Fruit fly (Drosophila melanogaster) whole organism, embryonic: ENCODE data around the gene Sil1.

Source experiments
- B-H2 ChIP-seq: fragments of 200-800 bp; sonication (Bioruptor generic); optimal IDR thresholded peaks from 2 replicates; lab custom pipeline; 2018; ENCODE audit warnings: missing biosample characterization, mild to moderate bottlenecking, missing genetic modification characterization
- Bdp1 ChIP-seq: fragments of 200-800 bp; sonication (Bioruptor generic); optimal IDR thresholded peaks from 3 replicates; lab custom pipeline; 2016; ENCODE audit warnings: missing biosample characterization, missing genetic modification characterization
- CG10267 ChIP-seq: fragments of 200-800 bp; sonication (Bioruptor generic); optimal IDR thresholded peaks from 2 replicates; lab custom pipeline; 2018; ENCODE audit warnings: missing biosample characterization, mild to moderate bottlenecking, missing genetic modification characterization, moderate library complexity
- CG10654 ChIP-seq: fragments of 200-800 bp; sonication (Bioruptor generic); optimal IDR thresholded peaks from 2 replicates; lab custom pipeline; 2016; ENCODE audit warnings: missing biosample characterization, missing genetic modification characterization
- CG1647 ChIP-seq: fragments of 200-800 bp; sonication (Bioruptor generic); optimal IDR thresholded peaks from 3 replicates; lab custom pipeline; 2016; ENCODE audit warnings: missing biosample characterization, missing genetic modification characterization
- CG16779 ChIP-seq: fragments of 200-800 bp; sonication (Bioruptor generic); IDR thresholded peaks from 2 replicates; pipeline ENCODE4 v1.3.6; 2022; ENCODE audit warnings: missing biosample characterization, missing genetic modification characterization
- CG16863 ChIP-seq: fragments of 200-800 bp; sonication (Bioruptor generic); optimal IDR thresholded peaks from 3 replicates; lab custom pipeline; 2016; ENCODE audit warnings: missing biosample characterization, missing genetic modification characterization
- CG1832 ChIP-seq: fragments of 200-800 bp; sonication (Bioruptor generic); optimal IDR thresholded peaks from 2 replicates; lab custom pipeline; 2017; ENCODE audit warnings: missing biosample characterization, mild to moderate bottlenecking, missing genetic modification characterization, inconsistent platforms
- CG33557 ChIP-seq: fragments of 200-800 bp; sonication (Bioruptor generic); optimal IDR thresholded peaks from 2 replicates; lab custom pipeline; 2019; ENCODE audit warnings: missing biosample characterization, mild to moderate bottlenecking, missing genetic modification characterization, moderate library complexity
- CG4707 ChIP-seq: fragments of 200-800 bp; sonication (Bioruptor generic); optimal IDR thresholded peaks from 2 replicates; lab custom pipeline; 2018; ENCODE audit warnings: missing biosample characterization, mild to moderate bottlenecking, missing genetic modification characterization, moderate library complexity
- CG5180 ChIP-seq: fragments of 200-800 bp; sonication (Bioruptor generic); optimal IDR thresholded peaks from 3 replicates; lab custom pipeline; 2017; ENCODE audit warnings: missing biosample characterization, missing genetic modification characterization, mild to moderate bottlenecking, moderate library complexity, missing genetic modification reagents
- CG8359 ChIP-seq: fragments of 200-800 bp; sonication (Bioruptor generic); optimal IDR thresholded peaks from 2 replicates; lab custom pipeline; 2017; ENCODE audit warnings: missing biosample characterization, mild to moderate bottlenecking, missing genetic modification characterization, borderline replicate concordance
- CHES-1-like ChIP-seq: fragments of 200-800 bp; sonication (Bioruptor generic); optimal IDR thresholded peaks from 2 replicates; lab custom pipeline; 2016; ENCODE audit warnings: missing biosample characterization, missing genetic modification characterization
- D19A ChIP-seq: fragments of 200-800 bp; optimal IDR thresholded peaks from 3 replicates; lab custom pipeline; 2019; ENCODE audit warnings: missing biosample characterization, mild to moderate bottlenecking, missing genetic modification characterization, moderate library complexity
- Elba2 ChIP-seq: fragments of 200-800 bp; sonication (Bioruptor generic); optimal IDR thresholded peaks from 3 replicates; lab custom pipeline; 2016; ENCODE audit warnings: missing biosample characterization, missing genetic modification characterization
- HHEX ChIP-seq: fragments of 200-800 bp; sonication (Bioruptor generic); optimal IDR thresholded peaks from 3 replicates; lab custom pipeline; 2017; ENCODE audit warnings: missing biosample characterization, mild to moderate bottlenecking, missing genetic modification characterization, missing genetic modification reagents
- HmgZ ChIP-seq: fragments of 200-800 bp; sonication (Bioruptor generic); optimal IDR thresholded peaks from 2 replicates; lab custom pipeline; 2018; ENCODE audit warnings: missing biosample characterization, mild to moderate bottlenecking, missing genetic modification characterization
- Hr3 ChIP-seq: fragments of 200-800 bp; sonication (Bioruptor generic); optimal IDR thresholded peaks from 3 replicates; lab custom pipeline; 2016; ENCODE audit warnings: missing biosample characterization, missing genetic modification characterization
- Hr39 ChIP-seq: fragments of >200 bp; optimal IDR thresholded peaks from 2 replicates; lab custom pipeline; 2017
- MESR4 ChIP-seq: fragments of 200-800 bp; sonication (Bioruptor generic); optimal IDR thresholded peaks from 2 replicates; lab custom pipeline; 2018; ENCODE audit warnings: missing biosample characterization, mild to moderate bottlenecking, missing genetic modification characterization, moderate library complexity
- Mes4 ChIP-seq: fragments of 200-800 bp; sonication (Bioruptor generic); optimal IDR thresholded peaks from 2 replicates; lab custom pipeline; 2016; ENCODE audit warnings: missing biosample characterization, missing genetic modification characterization
- Neu2 ChIP-seq: fragments of 200-800 bp; sonication (Bioruptor generic); optimal IDR thresholded peaks from 3 replicates; lab custom pipeline; 2016; ENCODE audit warnings: missing biosample characterization, missing genetic modification characterization, borderline replicate concordance
- Optix ChIP-seq: fragments of 200-800 bp; sonication (Bioruptor generic); IDR thresholded peaks from 3 replicates; pipeline ENCODE4 v1.3.6; 2022; ENCODE audit warnings: missing biosample characterization, missing genetic modification characterization
- Poxn ChIP-seq: fragments of 200-800 bp; sonication (Bioruptor generic); IDR thresholded peaks from 2 replicates; pipeline ENCODE4 v1.3.6; 2022; ENCODE audit warnings: missing biosample characterization, missing genetic modification characterization
- Rfx ChIP-seq: fragments of 200-800 bp; sonication (Bioruptor generic); IDR thresholded peaks from 2 replicates; pipeline ENCODE4 v1.3.6; 2022; ENCODE audit warnings: missing biosample characterization, missing genetic modification characterization
- Rx ChIP-seq: fragments of 200-800 bp; sonication (Bioruptor generic); IDR thresholded peaks from 2 replicates; pipeline ENCODE4 v1.3.6; 2022; ENCODE audit warnings: missing biosample characterization, missing genetic modification characterization
- Side ChIP-seq: fragments of 200-800 bp; sonication (Bioruptor generic); optimal IDR thresholded peaks from 2 replicates; lab custom pipeline; 2016; ENCODE audit warnings: missing biosample characterization, missing genetic modification characterization
- Taf1 ChIP-seq: fragments of 200-800 bp; sonication (Bioruptor generic); IDR thresholded peaks from 2 replicates; pipeline ENCODE4 v1.3.6; 2022; ENCODE audit warnings: missing biosample characterization, missing genetic modification characterization
- Trl ChIP-seq, 3 experiments: fragments of >200 bp in 2 of 3; fragments of 200-800 bp in 1 of 3; sonication (Bioruptor generic) in 1 of 3; optimal IDR thresholded peaks; 2 replicates in 1 of 3; 3 replicates in 2 of 3; lab custom pipeline; 2016 to 2017; ENCODE audit warnings: missing biosample characterization in 1 of 3, missing genetic modification characterization in 1 of 3
- Usf ChIP-seq: fragments of 200-800 bp; sonication (Bioruptor generic); optimal IDR thresholded peaks from 2 replicates; lab custom pipeline; 2017; ENCODE audit warnings: missing genotype, missing biosample characterization, missing genetic modification characterization
- fd102C ChIP-seq: fragments of 200-800 bp; sonication (Bioruptor generic); optimal IDR thresholded peaks from 2 replicates; lab custom pipeline; 2018; ENCODE audit warnings: missing biosample characterization, mild to moderate bottlenecking, missing genetic modification characterization, moderate library complexity
- fu2 ChIP-seq: fragments of 200-800 bp; sonication (Bioruptor generic); optimal IDR thresholded peaks from 2 replicates; lab custom pipeline; 2016; ENCODE audit warnings: missing biosample characterization, missing genetic modification characterization
- hb ChIP-seq: fragments of 200-800 bp; sonication (Bioruptor generic); IDR thresholded peaks from 3 replicates; pipeline ENCODE4 v1.3.6; 2022; ENCODE audit warnings: missing biosample characterization, missing genetic modification characterization; ENCODE audit not compliant: partially characterized antibody
- jigr1 ChIP-seq: fragments of 200-800 bp; sonication (Bioruptor generic); IDR thresholded peaks from 3 replicates; pipeline ENCODE4 v1.3.6; 2022; ENCODE audit warnings: missing biosample characterization, missing genetic modification characterization
- kni ChIP-seq: fragments of 200-800 bp; sonication (Bioruptor generic); optimal IDR thresholded peaks from 3 replicates; lab custom pipeline; 2017; ENCODE audit warnings: mild to moderate bottlenecking, missing biosample characterization, missing genetic modification reagents, missing genetic modification characterization
- lmd ChIP-seq: fragments of 200-800 bp; sonication (Bioruptor generic); IDR thresholded peaks from 2 replicates; pipeline ENCODE4 v1.3.6; 2022; ENCODE audit warnings: missing biosample characterization, missing genetic modification characterization
- lola ChIP-seq, 3 experiments: fragments of >200 bp in 2 of 3; fragments of 200-800 bp in 1 of 3; sonication (Bioruptor generic) in 1 of 3; optimal IDR thresholded peaks; 2 replicates each; lab custom pipeline; 2017 to 2019; ENCODE audit warnings: missing biosample characterization in 3 of 3, missing genetic modification characterization in 3 of 3, mild to moderate bottlenecking in 1 of 3, moderate library complexity in 1 of 3
- nerfin-1 ChIP-seq: fragments of 200-800 bp; sonication (Bioruptor generic); optimal IDR thresholded peaks from 3 replicates; lab custom pipeline; 2019; ENCODE audit warnings: missing biosample characterization, mild to moderate bottlenecking, missing genetic modification characterization, moderate library complexity
- nerfin-2 ChIP-seq: fragments of 200-800 bp; sonication (Bioruptor generic); IDR thresholded peaks from 2 replicates; pipeline ENCODE4 v1.3.6; 2022; ENCODE audit warnings: missing biosample characterization, missing genetic modification characterization; ENCODE audit not compliant: partially characterized antibody
- nmo ChIP-seq: fragments of 200-800 bp; sonication (Bioruptor generic); optimal IDR thresholded peaks from 2 replicates; lab custom pipeline; 2018; ENCODE audit warnings: missing biosample characterization, mild to moderate bottlenecking, missing genetic modification characterization, moderate library complexity
- nom ChIP-seq: fragments of 200-800 bp; sonication (Bioruptor generic); optimal IDR thresholded peaks from 2 replicates; lab custom pipeline; 2017; ENCODE audit warnings: missing biosample characterization, missing genetic modification characterization, mild to moderate bottlenecking, moderate library complexity, missing genetic modification reagents
- prd ChIP-seq, 3 experiments: fragments of >200 bp in 2 of 3; fragments of 200-800 bp in 1 of 3; sonication (Bioruptor generic) in 1 of 3; optimal IDR thresholded peaks in 2 of 3; IDR thresholded peaks in 1 of 3; 2 replicates in 2 of 3; 3 replicates in 1 of 3; pipeline versions ENCODE4 v1.3.6 to Lab custom; 2017 to 2022; ENCODE audit warnings: missing biosample characterization in 1 of 3, missing genetic modification characterization in 1 of 3
- salm ChIP-seq: fragments of 200-800 bp; sonication (Bioruptor generic); optimal IDR thresholded peaks from 2 replicates; lab custom pipeline; 2018; ENCODE audit warnings: missing biosample characterization, mild to moderate bottlenecking, missing genetic modification characterization
- seq ChIP-seq: fragments of 200-800 bp; sonication (Bioruptor generic); IDR thresholded peaks from 2 replicates; pipeline ENCODE4 v1.3.6; 2022; ENCODE audit warnings: missing biosample characterization, missing genetic modification characterization
- sr ChIP-seq: fragments of 200-800 bp; sonication (Bioruptor generic); IDR thresholded peaks from 3 replicates; pipeline ENCODE4 v1.3.6; 2022; ENCODE audit warnings: missing biosample characterization, missing genetic modification characterization
- tll ChIP-seq, 2 experiments: fragments of 200-800 bp in 1 of 2; fragments of >200 bp in 1 of 2; sonication (Bioruptor generic) in 1 of 2; optimal IDR thresholded peaks; 2 replicates each; lab custom pipeline; 2017 to 2019; ENCODE audit warnings: missing biosample characterization in 2 of 2, missing genetic modification characterization in 2 of 2, mild to moderate bottlenecking in 1 of 2, moderate library complexity in 1 of 2
- tx ChIP-seq: fragments of 200-800 bp; sonication (Bioruptor generic); optimal IDR thresholded peaks from 2 replicates; lab custom pipeline; 2016; ENCODE audit warnings: missing biosample characterization, missing genetic modification characterization

The Sil1 gene

DNA sequence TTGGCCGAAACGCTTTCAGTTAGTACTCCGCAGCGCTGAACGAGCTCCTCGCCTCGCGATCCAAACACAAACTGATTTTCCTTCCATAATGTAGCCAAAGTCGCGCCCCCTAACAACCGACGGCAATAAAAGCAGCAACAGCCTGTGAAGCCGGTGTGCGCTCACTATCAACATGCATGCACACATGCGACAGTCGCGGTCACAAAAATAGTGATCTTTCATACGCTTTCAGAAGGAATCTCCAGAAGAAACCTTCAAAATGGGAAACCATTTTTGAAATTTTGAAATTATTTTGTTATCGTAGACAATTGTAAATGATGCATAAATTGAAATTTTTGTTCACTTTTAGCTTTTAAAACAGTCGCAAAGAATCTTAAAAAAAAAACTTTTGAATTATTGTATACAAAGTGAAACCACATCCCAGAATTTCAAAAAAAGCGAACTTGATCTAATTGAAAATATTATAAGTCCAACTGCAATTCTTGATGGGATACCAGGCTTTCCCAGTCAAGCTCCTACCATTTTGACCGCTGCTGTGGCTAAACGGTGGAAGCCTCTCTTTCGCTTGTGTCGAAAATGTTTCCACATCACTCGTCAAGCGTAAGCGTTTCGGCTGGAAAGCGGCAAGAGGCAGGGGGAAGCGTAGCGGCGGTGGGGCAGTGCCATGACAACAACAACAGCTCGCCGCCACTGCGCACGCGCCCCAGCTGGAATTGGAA, 2.9 kb downstream of the Sil1 start, which contains the start of gene Cad96Cb (continued):
- TF ChIP-seq Poxn (GFP tag; lab: Robert Waterston, UW) (no peak), Side (GFP tag; lab: Kevin White, UChicago) (peak; percentile 71), tll (GFP tag; optimal IDR thresholded peaks at IDR 0.05; lab: Kevin White, UChicago) (no peak), kni (GFP tag; lab: Kevin White, UChicago) (peak; percentile 53), Trl (optimal IDR thresholded peaks at IDR 0.05; lab: Kevin White, UChicago) (no peak), Trl (GFP tag; optimal IDR thresholded peaks at IDR 0.05; lab: Kevin White, UChicago) (peak; percentile 74), CG10267 (peak; percentile 84), Taf1 (GFP tag; lab: Robert Waterston, UW) (no peak), fd102C (no peak), sr (GFP tag; lab: Robert Waterston, UW) (no peak), Elba2 (GFP tag; lab: Kevin White, UChicago) (no peak), Optix (no peak), Rx (GFP tag; lab: Robert Waterston, UW) (no peak), CG4707 (GFP tag; lab: Kevin White, UChicago) (peak; percentile 48), CG10654 (GFP tag; lab: Kevin White, UChicago) (peak; percentile 67), CG16863 (GFP tag; lab: Kevin White, UChicago) (peak; percentile 82), nmo (peak; percentile 95), CG8359 (GFP tag; lab: Kevin White, UChicago) (peak; percentile 76), HmgZ (tag; lab: Kevin White, UChicago) (peak; percentile 39), hb (no peak), salm (tag; lab: Kevin White, UChicago) (peak; percentile 77), HHEX (GFP tag; lab: Kevin White, UChicago) (peak; percentile 74), B-H2 (GFP tag; lab: Kevin White, UChicago) (no peak), CG1647 (GFP tag; lab: Kevin White, UChicago) (peak; percentile 32), nerfin-1 (tag; lab: Kevin White, UChicago) (peak; percentile 88), CG5180 (GFP tag; lab: Kevin White, UChicago) (peak; percentile 79), nom (GFP tag; lab: Kevin White, UChicago) (peak; percentile 81), Mes4 (GFP tag; lab: Kevin White, UChicago) (peak; percentile 85), Rfx (GFP tag; lab: Robert Waterston, UW) (peak; percentile 12), MESR4 (no peak), Hr3 (peak; percentile 79), tx (GFP tag; lab: Kevin White, UChicago) (peak; percentile 75), prd (optimal IDR thresholded peaks at IDR 0.05; lab: Kevin White, UChicago) (no peak), prd (GFP tag; IDR thresholded peaks at IDR 0.05; lab: Robert Waterston, UW) (peak; percentile 75), lola (GFP tag; optimal IDR thresholded peaks at IDR 0.05; lab: Kevin White, UChicago) (peak in 1 of 3 experiments; percentile 94), CG16779 (GFP tag; lab: Robert Waterston, UW) (no peak), Bdp1 (GFP tag; lab: Kevin White, UChicago) (peak; percentile 58), CHES-1-like (GFP tag; lab: Kevin White, UChicago) (peak; percentile 52), jigr1 (GFP tag; lab: Robert Waterston, UW) (0 out of 3 replicates have a peak, but pooled peaks have one; percentile 15), CG33557 (GFP tag; lab: Kevin White, UChicago) (peak; percentile 93), Neu2 (no peak), fu2 (peak; percentile 29), Usf (GFP tag; lab: Kevin White, UChicago) (peak; percentile 56), D19A (tag; lab: Kevin White, UChicago) (peak; percentile 84), CG1832 (no peak), lmd (GFP tag; lab: Robert Waterston, UW) (peak; percentile 61; the same call in 1 of the 2 replicates), Hr39 (lab: Kevin White, UChicago) (no peak), nerfin-2 (GFP tag; lab: Robert Waterston, UW) (no peak), seq (GFP tag; lab: Robert Waterston, UW) (peak; percentile 60)
